Worm (Caenorhabditis elegans) whole organism, early embryonic: Measurements from ENCODE around the gene H21P03.10.

ENCODE experiments used
- B0310.2 ChIP-seq: sonication (generic microtip); optimal IDR thresholded peaks from 2 replicates; lab custom pipeline; 2016; ENCODE audit warnings: mild to moderate bottlenecking, missing genetic modification characterization, missing compliant biosample characterization
- F13C5.2 ChIP-seq: sonication (generic microtip); optimal IDR thresholded peaks from 2 replicates; lab custom pipeline; 2017; ENCODE audit warnings: mild to moderate bottlenecking, missing genetic modification characterization, inconsistent platforms, missing compliant biosample characterization
- aly-1 ChIP-seq: sonication (generic microtip); optimal IDR thresholded peaks from 2 replicates; lab custom pipeline; 2016; ENCODE audit warnings: missing genetic modification characterization, missing compliant biosample characterization
- ama-1 ChIP-seq: fragments of 150-350 bp; optimal IDR thresholded peaks from 2 replicates; lab custom pipeline; 2014
- ceh-13 ChIP-seq: fragments of 200-800 bp; sonication (Bioruptor generic); optimal IDR thresholded peaks from 2 replicates; lab custom pipeline; 2018; ENCODE audit warnings: mild to moderate bottlenecking, missing genetic modification characterization, missing compliant biosample characterization
- ceh-36 ChIP-seq: sonication (generic microtip); optimal IDR thresholded peaks from 2 replicates; lab custom pipeline; 2016; ENCODE audit warnings: missing genetic modification characterization, inconsistent platforms, missing compliant biosample characterization
- ets-7 ChIP-seq: sonication (generic microtip); optimal IDR thresholded peaks from 2 replicates; lab custom pipeline; 2016; ENCODE audit warnings: missing genotype, missing genetic modification characterization, missing compliant biosample characterization
- flt-1 ChIP-seq: fragments of 200-800 bp; sonication (Bioruptor generic); IDR thresholded peaks from 2 replicates; pipeline ENCODE4 v1.3.6; 2022; ENCODE audit warnings: missing genetic modification characterization, missing compliant biosample characterization
- hmbx-1 ChIP-seq: sonication (generic microtip); optimal IDR thresholded peaks from 2 replicates; lab custom pipeline; 2016; ENCODE audit warnings: mild to moderate bottlenecking, missing genetic modification characterization, missing compliant biosample characterization
- hmg-4 ChIP-seq: fragments of 200-800 bp; sonication (Bioruptor generic); optimal IDR thresholded peaks from 2 replicates; lab custom pipeline; 2018; ENCODE audit warnings: mild to moderate bottlenecking, missing genetic modification characterization, missing compliant biosample characterization
- hnd-1 ChIP-seq: sonication (generic microtip); optimal IDR thresholded peaks from 2 replicates; lab custom pipeline; 2016; ENCODE audit warnings: missing genetic modification characterization, missing compliant biosample characterization
- pes-1 ChIP-seq: fragments of 200-800 bp; sonication (Bioruptor generic); IDR thresholded peaks from 2 replicates; pipeline ENCODE4 v1.3.6; 2022; ENCODE audit warnings: missing genetic modification reagents, missing genetic modification characterization, missing compliant biosample characterization
- scrt-1 ChIP-seq: fragments of 200-800 bp; sonication (Bioruptor generic); IDR thresholded peaks from 2 replicates; pipeline ENCODE4 v1.3.6; 2022; ENCODE audit warnings: missing genetic modification characterization, missing compliant biosample characterization
- sea-1 ChIP-seq: fragments of 200-800 bp; sonication (Bioruptor generic); conservative IDR thresholded peaks from 2 replicates; pipeline ENCODE4 v1.3.6; 2022; ENCODE audit warnings: missing genetic modification characterization, missing compliant biosample characterization
- tbx-11 ChIP-seq: fragments of 200-800 bp; sonication (Bioruptor generic); IDR thresholded peaks from 2 replicates; pipeline ENCODE4 v1.3.6; 2022; ENCODE audit warnings: missing genetic modification characterization, missing compliant biosample characterization
- tbx-37 ChIP-seq: fragments of 200-800 bp; sonication (Bioruptor generic); conservative IDR thresholded peaks from 2 replicates; pipeline ENCODE4 v1.3.6; 2022; ENCODE audit warnings: missing genetic modification reagents, missing genetic modification characterization, missing compliant biosample characterization
- tra-4 ChIP-seq: sonication (generic microtip); optimal IDR thresholded peaks from 2 replicates; lab custom pipeline; 2017; ENCODE audit warnings: missing genetic modification characterization, missing compliant biosample characterization

Gene H21P03.10

DNA sequence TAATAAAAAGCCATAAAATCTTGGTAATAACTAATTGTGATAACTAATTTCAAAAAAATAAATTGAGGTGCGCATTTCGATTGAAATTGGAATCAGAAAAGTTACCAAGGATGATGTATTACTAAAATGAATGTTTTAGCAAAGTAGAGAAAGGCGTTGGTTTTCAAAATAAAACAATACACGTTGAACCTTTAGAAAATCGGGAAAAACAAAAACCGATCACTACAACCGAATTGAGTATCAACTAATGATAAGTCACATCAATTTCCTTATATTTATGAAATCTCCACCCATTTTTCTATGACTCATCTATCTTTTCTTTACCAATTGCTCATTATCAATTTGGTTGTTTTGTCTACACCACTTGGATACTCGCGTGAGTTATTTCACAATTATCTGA is at the start of gene H21P03.10:
H21P03.10 (plus strand) TSS at position 301 of the 400 bp plus-strand sequence.
- no peak for TF ChIP-seq tra-4 (tag; lab: Kevin White, UChicago)
- no peak for TF ChIP-seq ama-1 (lab: Kevin White, UChicago)
- no peak for TF ChIP-seq hmbx-1 (tag; lab: Kevin White, UChicago)
- no peak for TF ChIP-seq flt-1
- no peak for TF ChIP-seq tbx-11
- no peak for TF ChIP-seq tbx-37
- no peak for TF ChIP-seq sea-1 (GFP tag; lab: Robert Waterston, UW)
- no peak for TF ChIP-seq B0310.2
- no peak for TF ChIP-seq aly-1 (tag; lab: Kevin White, UChicago)
- TF ChIP-seq ets-7, result no peak
- no peak for TF ChIP-seq pes-1
- TF ChIP-seq hmg-4 (GFP tag; lab: Kevin White, UChicago), result no peak
- TF ChIP-seq scrt-1, result no peak

ce11 chrIV:11452928-11453327 is 47.6 kb upstream of the H21P03.10 start:
- TF ChIP-seq F13C5.2 (tag; lab: Kevin White, UChicago) (no peak), sea-1 (GFP tag; lab: Robert Waterston, UW) (no peak), B0310.2 (no peak), hnd-1 (no peak), flt-1 (no peak), ets-7 (no peak)

DNA sequence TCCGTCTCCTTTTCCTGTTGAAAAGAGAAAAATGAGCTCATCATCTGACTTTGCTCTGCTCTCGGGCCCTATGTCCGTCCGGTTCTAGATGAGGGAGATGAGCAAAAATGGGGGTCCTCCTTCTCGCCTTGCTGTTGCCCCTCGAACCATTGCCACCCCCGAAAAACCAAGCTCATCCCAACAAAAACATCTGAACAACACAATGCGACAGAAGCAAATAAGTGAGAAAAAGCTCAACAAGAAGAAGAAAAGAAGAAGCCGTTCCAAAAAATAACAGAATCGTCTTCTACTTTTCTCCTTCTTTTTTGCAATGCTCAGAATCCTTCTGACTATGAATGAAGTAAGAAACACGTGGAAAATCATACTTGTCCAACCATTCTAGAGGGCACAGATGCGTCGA is 44.7 kb upstream of the H21P03.10 start:
- TF ChIP-seq pes-1 (no peak), flt-1 (no peak), hnd-1 (no peak), ceh-13 (no peak), ama-1 (lab: Kevin White, UChicago) (no peak), scrt-1 (no peak), B0310.2 (no peak), tbx-37 (no peak), hmbx-1 (tag; lab: Kevin White, UChicago) (no peak), hmg-4 (GFP tag; lab: Kevin White, UChicago) (no peak), aly-1 (tag; lab: Kevin White, UChicago) (no peak), tra-4 (tag; lab: Kevin White, UChicago) (no peak), ets-7 (no peak), ceh-36 (no peak), F13C5.2 (tag; lab: Kevin White, UChicago) (no peak), sea-1 (GFP tag; lab: Robert Waterston, UW) (no peak), tbx-11 (no peak)

DNA sequence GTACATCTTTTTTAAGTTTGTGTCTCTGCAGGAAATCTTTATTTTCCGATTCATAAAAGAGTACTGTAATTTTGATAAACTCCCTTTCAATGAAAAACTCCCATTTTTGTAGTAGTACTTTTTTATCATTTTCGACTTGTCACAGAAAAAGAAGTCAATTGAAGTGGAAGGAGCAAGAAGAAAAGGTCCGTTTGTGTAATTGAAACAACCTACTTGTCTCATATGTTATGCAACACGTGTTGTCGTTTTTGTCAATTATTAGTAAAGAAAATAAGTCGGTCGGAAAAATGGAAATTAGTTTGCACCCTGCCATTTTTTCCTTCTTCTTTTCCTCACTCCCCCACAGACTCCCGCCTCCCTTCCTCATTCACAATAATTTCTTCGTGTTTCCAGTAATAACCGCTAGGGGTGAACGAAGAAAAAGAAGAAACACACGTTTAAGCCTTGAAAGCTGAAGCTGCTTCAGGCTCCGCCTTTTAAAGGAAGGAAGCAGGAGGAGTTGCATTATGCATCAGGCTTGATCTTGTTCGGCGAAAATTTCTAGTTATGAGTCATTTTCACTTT is 41.7 kb upstream of the H21P03.10 start:
- TF ChIP-seq hnd-1, result no peak
- no peak for TF ChIP-seq hmg-4 (GFP tag; lab: Kevin White, UChicago)
- no peak for TF ChIP-seq hmbx-1 (tag; lab: Kevin White, UChicago)
- TF ChIP-seq tra-4 (tag; lab: Kevin White, UChicago), result no peak
- no peak for TF ChIP-seq tbx-37
- no peak for TF ChIP-seq ama-1 (lab: Kevin White, UChicago)
- TF ChIP-seq B0310.2, result no peak
- TF ChIP-seq tbx-11, result no peak
- no peak for TF ChIP-seq ets-7
- no peak for TF ChIP-seq ceh-13
- no peak for TF ChIP-seq pes-1
- TF ChIP-seq aly-1 (tag; lab: Kevin White, UChicago), result no peak
- no peak for TF ChIP-seq F13C5.2 (tag; lab: Kevin White, UChicago)
- no peak for TF ChIP-seq scrt-1
- no peak for TF ChIP-seq flt-1

DNA sequence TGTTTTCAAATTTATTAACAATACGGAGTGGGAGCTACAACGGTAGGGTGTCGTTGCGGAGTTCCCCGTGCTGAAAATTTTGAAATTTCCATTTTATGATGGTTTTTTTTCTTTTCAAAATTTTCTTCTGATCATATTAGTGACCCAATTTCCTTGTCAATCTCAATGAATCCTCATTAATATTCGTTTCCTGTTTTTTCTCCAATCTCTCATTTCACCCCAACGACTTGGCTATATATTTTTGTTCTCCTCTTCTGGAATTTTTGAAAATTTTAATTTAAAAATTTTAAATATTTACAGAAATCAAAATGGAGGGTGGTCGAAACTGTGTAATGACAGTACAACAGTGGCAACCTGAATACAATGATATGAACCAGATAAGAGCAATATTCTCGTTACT is 40.8 kb upstream of the H21P03.10 start, which contains the start of gene npr-3:
npr-3 (plus strand) TSS at position 301 of the 400 bp plus-strand sequence.
- TF ChIP-seq ama-1 (lab: Kevin White, UChicago) (no peak), ceh-13 (no peak), scrt-1 (no peak), hnd-1 (no peak), hmbx-1 (tag; lab: Kevin White, UChicago) (no peak), hmg-4 (GFP tag; lab: Kevin White, UChicago) (no peak), B0310.2 (no peak), tbx-11 (no peak), flt-1 (no peak), tbx-37 (no peak), tra-4 (tag; lab: Kevin White, UChicago) (no peak)

DNA sequence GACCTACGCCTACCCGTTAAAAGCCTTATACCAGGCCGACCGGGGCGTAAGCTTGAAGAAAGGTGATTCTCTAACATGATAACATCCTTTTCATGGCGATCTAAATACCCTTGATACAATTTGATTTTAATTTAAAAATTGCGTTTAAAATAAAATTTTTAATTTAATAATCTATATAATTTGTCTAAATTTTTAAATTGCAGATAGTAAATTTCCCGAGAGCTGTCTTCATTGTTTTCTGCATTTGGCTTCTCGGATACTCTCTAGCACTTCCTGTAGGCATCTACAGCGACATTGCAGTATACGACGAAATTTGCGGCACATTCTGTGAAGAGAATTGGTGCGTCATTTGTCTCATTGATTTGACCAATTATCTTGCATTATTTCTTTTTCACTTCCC is 39.2 kb upstream of the H21P03.10 start:
- TF ChIP-seq B0310.2 (no peak), pes-1 (no peak), hmbx-1 (tag; lab: Kevin White, UChicago) (no peak), tbx-11 (no peak), sea-1 (GFP tag; lab: Robert Waterston, UW) (no peak)

ce11 chrIV:11465125-11465524 is 35.4 kb upstream of the H21P03.10 start, which contains the start of gene C10C6.3:
Gene C10C6.3 (minus strand): TSS chrIV:11465225.
- TF ChIP-seq sea-1 (GFP tag; lab: Robert Waterston, UW) (no peak), ama-1 (lab: Kevin White, UChicago) (no peak), hnd-1 (no peak), hmg-4 (GFP tag; lab: Kevin White, UChicago) (no peak), hmbx-1 (tag; lab: Kevin White, UChicago) (no peak), tbx-37 (no peak), ceh-13 (no peak), F13C5.2 (tag; lab: Kevin White, UChicago) (no peak)

- TF ChIP-seq F13C5.2 (tag; lab: Kevin White, UChicago), result no peak
- TF ChIP-seq sea-1 (GFP tag; lab: Robert Waterston, UW), result no peak
- TF ChIP-seq scrt-1, result no peak
- no peak for TF ChIP-seq ama-1 (lab: Kevin White, UChicago)
- no peak for TF ChIP-seq ceh-13
- no peak for TF ChIP-seq tra-4 (tag; lab: Kevin White, UChicago)
- TF ChIP-seq hmg-4 (GFP tag; lab: Kevin White, UChicago), result no peak
- TF ChIP-seq tbx-37, result no peak
- no peak for TF ChIP-seq B0310.2
Measured at ce11 chrIV:11467413-11467812, 33.1 kb upstream of the H21P03.10 start, which contains the start of gene C10C6.7. Gene C10C6.7 (minus strand): TSS chrIV:11467513.
